Worm (Caenorhabditis elegans) whole organism, young adult: ENCODE measurements around the gene sra-6.

ENCODE experiments used
- F49E8.2 ChIP-seq: sonication (generic microtip); optimal IDR thresholded peaks from 3 replicates; lab custom pipeline; 2017; ENCODE audit warnings: missing genetic modification characterization, mild to moderate bottlenecking, missing compliant biosample characterization, antibody characterized with exemption, moderate library complexity; ENCODE audit not compliant: insufficient read depth
- Y79H2A.3 ChIP-seq: fragments of 200-800 bp; sonication (Bioruptor generic); conservative IDR thresholded peaks from 2 replicates; pipeline ENCODE4 v1.3.6; 2022; ENCODE audit warnings: missing genetic modification reagents, missing genetic modification characterization, missing compliant biosample characterization
- bed-1 ChIP-seq: fragments of 200-800 bp; sonication (Bioruptor generic); IDR thresholded peaks from 2 replicates; pipeline ENCODE4 v1.3.6; 2022; ENCODE audit warnings: missing genetic modification reagents, missing genetic modification characterization, missing compliant biosample characterization
- hmg-20 ChIP-seq: fragments of 200-800 bp; sonication (Bioruptor generic); IDR thresholded peaks from 2 replicates; pipeline ENCODE4 v1.3.6; 2022; ENCODE audit warnings: missing genetic modification reagents, missing genetic modification characterization, missing compliant biosample characterization
- mcd-1 ChIP-seq: fragments of 200-800 bp; sonication (Bioruptor generic); IDR thresholded peaks from 2 replicates; pipeline ENCODE4 v1.3.6; 2022; ENCODE audit warnings: missing genetic modification reagents, missing genetic modification characterization, missing compliant biosample characterization
- rec-8 ChIP-seq, 2 experiments: sonication (generic microtip); optimal IDR thresholded peaks; 2 replicates each; lab custom pipeline; 2016; ENCODE audit warnings: mild to moderate bottlenecking in 2 of 2, missing genetic modification characterization in 2 of 2, missing genetic modification reagents in 2 of 2, missing genotype in 2 of 2, missing biosample characterization in 1 of 2, missing compliant biosample characterization in 1 of 2, moderate library complexity in 1 of 2
- rpc-1 ChIP-seq, 2 experiments: fragments of 150-350 bp in 1 of 2; sonication (generic microtip) in 1 of 2; optimal IDR thresholded peaks; 2 replicates each; lab custom pipeline; 2014 to 2018; ENCODE audit warnings: missing biosample characterization in 1 of 2, missing genetic modification characterization in 1 of 2, missing genetic modification reagents in 1 of 2, missing genotype in 1 of 2

DNA sequence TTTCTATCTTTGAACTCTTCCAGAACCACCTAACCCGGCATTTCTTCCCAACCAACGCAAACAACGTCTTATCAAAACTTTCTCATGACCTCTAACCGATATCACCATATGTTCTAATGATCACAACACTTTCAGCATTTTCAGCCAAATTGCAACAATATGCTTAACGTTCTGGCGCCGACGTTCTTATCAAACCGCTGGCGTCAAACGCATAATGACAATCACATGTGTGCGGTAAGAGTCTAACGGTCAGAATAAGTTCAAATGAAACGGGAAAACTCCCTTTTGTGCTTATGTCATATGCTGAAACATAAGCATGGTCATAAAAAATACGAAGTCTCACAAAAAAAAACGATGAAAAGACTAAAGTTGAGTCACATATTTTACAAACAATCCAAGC, 49.7 kb downstream of the sra-6 start:
- TF ChIP-seq mcd-1 (GFP tag; lab: Robert Waterston, UW) (no peak), rpc-1 (optimal IDR thresholded peaks at IDR 0.05; lab: Kevin White, UChicago) (no peak), rpc-1 (tag; optimal IDR thresholded peaks at IDR 0.05; lab: Kevin White, UChicago) (no peak), bed-1 (no peak), rec-8 (tag; optimal IDR thresholded peaks at IDR 0.05; lab: Kevin White, UChicago) (no peak), F49E8.2 (tag; lab: Kevin White, UChicago) (no peak), hmg-20 (GFP tag; lab: Robert Waterston, UW) (0 out of 2 replicates have a peak, but pooled peaks have one; percentile 22), Y79H2A.3 (GFP tag; lab: Robert Waterston, UW) (no peak)
